Worm (Caenorhabditis elegans): Measurements from ENCODE around the gene C10B5.1.
"Not testable (repeated sequence)": the region's sequence is repeated elsewhere in the genome, so short reads cannot be mapped to it uniquely, and the experiment has no call there.

Gene C10B5.1

ce11 chrV:8560916-8561315 is 20.1 kb upstream of the C10B5.1 start, which contains the start of gene acr-16:
TSS of gene acr-16 (plus strand) at chrV:8561216.
- TF ChIP-seq klf-2 (GFP tag; conservative IDR thresholded peaks at IDR 0.05) (no peak), flt-1 (GFP tag; IDR thresholded peaks at IDR 0.05) (no peak), med-1 (GFP tag; optimal IDR thresholded peaks at IDR 0.05; ENCODE audit: insufficient read depth) (no peak), ztf-23 (GFP tag; IDR thresholded peaks at IDR 0.05) (no peak), ztf-29 (GFP tag; IDR thresholded peaks at IDR 0.05) (no peak), tab-1 (GFP tag; IDR thresholded peaks at IDR 0.05) (no peak), T22C8.4 (GFP tag; IDR thresholded peaks at IDR 0.05) (no peak), cog-1 (tag; optimal IDR thresholded peaks at IDR 0.05) (no peak), ref-1 (GFP tag; conservative IDR thresholded peaks at IDR 0.05) (no peak)

DNA sequence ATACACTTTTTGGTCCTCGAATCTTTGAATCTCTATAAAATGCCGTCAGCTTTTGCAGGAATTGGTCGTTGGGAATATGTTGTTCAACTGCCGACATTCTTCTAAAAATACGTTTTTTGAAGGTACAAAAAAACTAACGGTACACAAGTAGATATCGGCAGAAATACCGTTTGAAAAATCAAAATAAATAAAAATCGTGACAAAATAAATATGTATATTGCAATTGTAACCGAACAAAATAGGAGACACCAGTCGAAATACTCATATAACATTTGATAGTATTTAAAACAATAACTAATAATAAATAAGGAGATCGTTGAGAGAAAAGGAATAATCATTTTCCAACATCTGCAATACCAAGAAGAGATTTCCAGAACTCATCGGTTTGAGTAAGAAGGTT is 16.0 kb upstream of the C10B5.1 start, which contains the start of gene F25G6.8:
F25G6.8 (minus strand) TSS at position 101 of the 400 bp plus-strand sequence.
- TF ChIP-seq ztf-29 (GFP tag; IDR thresholded peaks at IDR 0.05) (no peak), klf-2 (GFP tag; conservative IDR thresholded peaks at IDR 0.05) (no peak), flt-1 (GFP tag; IDR thresholded peaks at IDR 0.05) (no peak), med-1 (GFP tag; optimal IDR thresholded peaks at IDR 0.05; ENCODE audit: insufficient read depth) (no peak), T22C8.4 (GFP tag; IDR thresholded peaks at IDR 0.05) (no peak), tab-1 (GFP tag; IDR thresholded peaks at IDR 0.05) (no peak), cog-1 (tag; optimal IDR thresholded peaks at IDR 0.05) (no peak), ref-1 (GFP tag; conservative IDR thresholded peaks at IDR 0.05) (no peak), ztf-23 (GFP tag; IDR thresholded peaks at IDR 0.05) (no peak)

DNA sequence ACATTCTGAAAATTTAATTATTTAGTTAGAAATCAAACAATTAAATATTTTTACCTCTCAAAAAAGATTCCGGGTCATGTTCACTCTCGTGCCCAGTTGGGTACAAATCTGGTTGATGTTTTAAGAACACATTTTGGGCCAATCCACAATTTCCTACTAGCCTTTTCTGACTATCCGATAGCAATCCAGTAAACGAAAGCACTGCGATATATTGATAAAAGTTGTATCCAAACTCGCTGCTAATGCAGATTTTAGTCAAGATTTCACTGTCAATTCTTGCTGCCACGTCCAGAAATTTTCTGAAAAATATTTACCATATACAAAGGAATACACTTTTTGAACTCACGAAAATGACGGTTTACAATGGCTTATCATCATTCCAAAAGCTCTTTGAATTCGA is 11.9 kb upstream of the C10B5.1 start:
- TF ChIP-seq flt-1 (GFP tag; IDR thresholded peaks at IDR 0.05) (no peak), ztf-23 (GFP tag; IDR thresholded peaks at IDR 0.05) (no peak), T22C8.4 (GFP tag; IDR thresholded peaks at IDR 0.05) (no peak), cog-1 (tag; optimal IDR thresholded peaks at IDR 0.05) (no peak)

- no peak for TF ChIP-seq klf-2 (GFP tag; conservative IDR thresholded peaks at IDR 0.05)
- no peak for TF ChIP-seq ztf-23 (GFP tag; IDR thresholded peaks at IDR 0.05)
- no peak for TF ChIP-seq flt-1 (GFP tag; IDR thresholded peaks at IDR 0.05)
- TF ChIP-seq cog-1 (tag; optimal IDR thresholded peaks at IDR 0.05): no peak
- TF ChIP-seq ref-1 (GFP tag; conservative IDR thresholded peaks at IDR 0.05): no peak
- TF ChIP-seq T22C8.4 (GFP tag; IDR thresholded peaks at IDR 0.05): no peak
- no peak for TF ChIP-seq ztf-29 (GFP tag; IDR thresholded peaks at IDR 0.05)
- no peak for TF ChIP-seq med-1 (GFP tag; optimal IDR thresholded peaks at IDR 0.05; ENCODE audit: insufficient read depth)
- TF ChIP-seq tab-1 (GFP tag; IDR thresholded peaks at IDR 0.05): no peak
Measured at ce11 chrV:8569841-8570361, 11.2 kb upstream of the C10B5.1 start, which contains the start of the genes F25G6.9 and symk-1. TSS of gene F25G6.9 (minus strand) at chrV:8570000. TSS of gene symk-1 (plus strand) at chrV:8570311.

DNA sequence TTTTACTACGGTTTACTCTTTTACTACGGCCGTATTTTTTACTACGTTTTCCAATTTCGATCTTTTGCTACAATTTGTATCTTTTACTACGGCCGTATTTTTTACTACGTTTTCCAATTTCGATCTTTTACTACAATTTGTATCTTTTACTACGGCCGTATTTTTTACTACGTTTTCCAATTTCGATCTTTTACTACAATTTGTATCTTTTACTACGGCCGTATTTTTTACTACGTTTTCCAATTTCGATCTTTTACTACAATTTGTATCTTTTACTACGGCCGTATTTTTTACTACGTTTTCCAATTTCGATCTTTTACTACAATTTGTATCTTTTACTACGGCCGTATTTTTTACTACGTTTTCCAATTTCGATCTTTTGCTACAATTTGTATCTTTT is 6.3 kb upstream of the C10B5.1 start, which contains the start of gene F25G6.1:
F25G6.1 (plus strand) TSS at position 301 of the 400 bp plus-strand sequence.
- TF ChIP-seq cog-1 (tag; optimal IDR thresholded peaks at IDR 0.05); med-1 (GFP tag; optimal IDR thresholded peaks at IDR 0.05; ENCODE audit: insufficient read depth); ztf-23 (GFP tag; IDR thresholded peaks at IDR 0.05): not testable (repeated sequence)

DNA sequence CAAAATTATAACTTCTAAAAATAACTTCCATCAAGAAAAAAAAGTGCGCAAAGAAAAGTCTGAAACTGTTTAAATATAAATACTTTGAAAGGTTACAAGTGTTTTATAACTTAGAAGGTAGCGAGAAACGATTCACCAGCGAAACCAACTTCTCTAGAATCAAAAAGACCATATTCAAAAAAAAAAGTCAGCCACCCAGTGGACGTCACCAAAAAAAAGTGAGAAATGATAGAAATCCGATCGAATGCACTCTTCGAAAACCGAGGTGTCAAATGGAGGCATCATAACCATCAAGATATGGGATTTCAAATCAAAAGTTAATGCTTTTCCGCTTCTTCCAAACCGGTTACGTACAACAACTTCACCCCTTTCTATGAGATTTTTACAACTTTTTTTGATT is 5.4 kb downstream of the C10B5.1 start:
- TF ChIP-seq klf-2 (GFP tag; conservative IDR thresholded peaks at IDR 0.05) (no peak), cog-1 (tag; optimal IDR thresholded peaks at IDR 0.05) (no peak), T22C8.4 (GFP tag; IDR thresholded peaks at IDR 0.05) (no peak), ztf-29 (GFP tag; IDR thresholded peaks at IDR 0.05) (no peak), ztf-23 (GFP tag; IDR thresholded peaks at IDR 0.05) (no peak), flt-1 (GFP tag; IDR thresholded peaks at IDR 0.05) (no peak), med-1 (GFP tag; optimal IDR thresholded peaks at IDR 0.05; ENCODE audit: insufficient read depth) (no peak), tab-1 (GFP tag; IDR thresholded peaks at IDR 0.05) (no peak), ref-1 (GFP tag; conservative IDR thresholded peaks at IDR 0.05) (no peak)

ce11 chrV:8586920-8587319 is 5.9 kb downstream of the C10B5.1 start:
- TF ChIP-seq T22C8.4 (GFP tag; IDR thresholded peaks at IDR 0.05): no peak
- no peak for TF ChIP-seq ztf-29 (GFP tag; IDR thresholded peaks at IDR 0.05)
- no peak for TF ChIP-seq ref-1 (GFP tag; conservative IDR thresholded peaks at IDR 0.05)
- no peak for TF ChIP-seq tab-1 (GFP tag; IDR thresholded peaks at IDR 0.05)
- TF ChIP-seq flt-1 (GFP tag; IDR thresholded peaks at IDR 0.05): no peak
- no peak for TF ChIP-seq klf-2 (GFP tag; conservative IDR thresholded peaks at IDR 0.05)
- no peak for TF ChIP-seq cog-1 (tag; optimal IDR thresholded peaks at IDR 0.05)
- TF ChIP-seq med-1 (GFP tag; optimal IDR thresholded peaks at IDR 0.05; ENCODE audit: insufficient read depth): no peak
- no peak for TF ChIP-seq ztf-23 (GFP tag; IDR thresholded peaks at IDR 0.05)

DNA sequence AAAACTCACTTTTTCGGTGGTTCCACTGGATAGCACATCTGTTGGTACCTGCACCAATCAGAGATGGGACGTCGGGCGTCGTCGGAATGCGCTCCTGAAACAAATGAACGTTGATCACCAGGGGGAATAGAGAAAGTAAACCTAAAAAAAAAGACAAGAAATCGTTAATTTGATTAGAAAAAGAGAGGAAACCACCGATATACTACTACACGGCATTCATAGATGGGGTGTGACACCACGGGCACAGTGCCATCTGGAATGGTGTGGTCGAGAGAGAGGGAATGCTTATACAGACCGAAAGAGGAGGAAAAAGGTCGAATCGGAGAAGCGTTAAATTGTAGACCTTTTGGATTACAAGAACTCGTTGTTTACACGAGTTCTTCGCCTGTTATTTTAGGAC is 7.0 kb downstream of the C10B5.1 start, which contains the start of gene C10B5.3:
C10B5.3 (minus strand) TSS at position 101 of the 400 bp plus-strand sequence.
- 0 out of 2 replicates have a peak, but pooled peaks have one; percentile 15 for TF ChIP-seq ztf-23 (GFP tag; IDR thresholded peaks at IDR 0.05)
- TF ChIP-seq ztf-29 (GFP tag; IDR thresholded peaks at IDR 0.05): no peak
- no peak for TF ChIP-seq med-1 (GFP tag; optimal IDR thresholded peaks at IDR 0.05; ENCODE audit: insufficient read depth)
- TF ChIP-seq T22C8.4 (GFP tag; IDR thresholded peaks at IDR 0.05): no peak

- no peak for TF ChIP-seq ref-1 (GFP tag; conservative IDR thresholded peaks at IDR 0.05)
Measured at ce11 chrV:8592691-8593307, 11.7 kb downstream of the C10B5.1 start.
